ENCODE assay signal across 4 fruit fly cellular contexts in the genomic region with DNA sequence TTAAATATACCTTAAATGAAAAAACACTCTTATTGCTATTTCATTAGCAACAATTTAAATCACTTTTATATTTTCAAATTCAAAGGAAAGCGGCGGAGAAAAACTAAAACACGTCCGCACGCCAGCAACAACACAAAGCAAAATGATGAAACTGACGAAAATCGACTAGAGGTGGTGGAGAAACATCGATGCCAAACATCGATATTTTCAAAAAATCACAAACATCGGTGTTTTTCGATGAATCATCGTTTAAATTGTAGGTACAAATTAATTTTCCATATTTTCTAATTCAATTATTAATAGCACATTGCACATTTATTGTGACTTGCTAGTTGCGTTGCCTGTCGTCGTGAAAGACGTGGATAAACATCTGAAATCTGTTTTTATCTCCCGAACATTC.
A peak's percentile ranks its signal among the peaks of the same experiment; 100 is the strongest.
TF ChIP-seq lines count a peak whose summit lies in the region.

No protein-coding gene starts in this region.

- TF ChIP-seq CTCF in whole organism, embryonic (GFP tag; optimal IDR thresholded peaks at IDR 0.05; lab: Kevin White, UChicago), result no peak

TF ChIP-seq in whole organism, adult, 20 proteins besides CTCF, POLR2A, EP300 and RAD21:
- peak; percentile 28 for TF ChIP-seq bab1 (GFP tag; optimal IDR thresholded peaks at IDR 0.05; lab: Kevin White, UChicago)
- TF ChIP-seq pad (GFP tag; optimal IDR thresholded peaks at IDR 0.05; lab: Kevin White, UChicago), result no peak
- peak; percentile 1 for TF ChIP-seq CG1620 (GFP tag; optimal IDR thresholded peaks at IDR 0.05; lab: Kevin White, UChicago)
- peak; percentile 79 for TF ChIP-seq kay (GFP tag; lab: Kevin White, UChicago; ENCODE audit: borderline replicate concordance)
- peak; percentile 42 for TF ChIP-seq tj (GFP tag; optimal IDR thresholded peaks at IDR 0.05; lab: Kevin White, UChicago)
- TF ChIP-seq Crg-1 (GFP tag; optimal IDR thresholded peaks at IDR 0.05; lab: Kevin White, UChicago), result peak; percentile 3
- no peak for TF ChIP-seq CG14711 (tag; optimal IDR thresholded peaks at IDR 0.05; lab: Kevin White, UChicago)
- TF ChIP-seq Hr96 (GFP tag; optimal IDR thresholded peaks at IDR 0.05; lab: Kevin White, UChicago), result no peak

TF ChIP-seq in whole organism, embryonic, 481 proteins besides CTCF, POLR2A, EP300 and RAD21 (continues in another document):
- TF ChIP-seq Ets97D (GFP tag; optimal IDR thresholded peaks at IDR 0.05; lab: Kevin White, UChicago) (peak; percentile 5), tin (GFP tag; optimal IDR thresholded peaks at IDR 0.05; lab: Kevin White, UChicago) (no peak), fru (optimal IDR thresholded peaks at IDR 0.05; lab: Kevin White, UChicago) (no peak), jumu (GFP tag; optimal IDR thresholded peaks at IDR 0.05; lab: Kevin White, UChicago) (no peak), Oaz (GFP tag; IDR thresholded peaks at IDR 0.05; lab: Robert Waterston, UW) (no peak), CG42726 (GFP tag; IDR thresholded peaks at IDR 0.05; lab: Robert Waterston, UW; ENCODE audit: partially characterized antibody) (no peak), CG14965 (GFP tag; optimal IDR thresholded peaks at IDR 0.05; lab: Kevin White, UChicago; ENCODE audit: borderline replicate concordance) (no peak), ash1 (GFP tag; optimal IDR thresholded peaks at IDR 0.05; lab: Kevin White, UChicago) (no peak), sr (GFP tag; IDR thresholded peaks at IDR 0.05; lab: Robert Waterston, UW) (no peak), BEAF-32 (GFP tag; optimal IDR thresholded peaks at IDR 0.05; lab: Kevin White, UChicago) (peak; percentile 76), CG7839 (tag; optimal IDR thresholded peaks at IDR 0.05; lab: Kevin White, UChicago) (no peak), Sox100B (GFP tag; optimal IDR thresholded peaks at IDR 0.05; lab: Kevin White, UChicago) (no peak), CG10147 (GFP tag; optimal IDR thresholded peaks at IDR 0.05; lab: Kevin White, UChicago) (no peak), ttk (GFP tag; IDR thresholded peaks at IDR 0.05; lab: Robert Waterston, UW) (no peak), CG7987 (GFP tag; optimal IDR thresholded peaks at IDR 0.05; lab: Kevin White, UChicago) (no peak), usp (GFP tag; optimal IDR thresholded peaks at IDR 0.05; lab: Kevin White, UChicago) (no peak), CG13296 (GFP tag; optimal IDR thresholded peaks at IDR 0.05; lab: Kevin White, UChicago) (no peak), CG6765 (GFP tag; optimal IDR thresholded peaks at IDR 0.05; lab: Kevin White, UChicago) (no peak), Lhr (GFP tag; optimal IDR thresholded peaks at IDR 0.05; lab: Kevin White, UChicago) (peak; percentile 95), CG18599 (GFP tag; optimal IDR thresholded peaks at IDR 0.05; lab: Kevin White, UChicago) (no peak), CG2116 (GFP tag; optimal IDR thresholded peaks at IDR 0.05; lab: Kevin White, UChicago) (peak; percentile 15), CG17359 (tag; optimal IDR thresholded peaks at IDR 0.05; lab: Kevin White, UChicago) (no peak), CG12219 (GFP tag; optimal IDR thresholded peaks at IDR 0.05; lab: Kevin White, UChicago) (no peak), insv (GFP tag; optimal IDR thresholded peaks at IDR 0.05; lab: Kevin White, UChicago) (no peak), grau (tag; optimal IDR thresholded peaks at IDR 0.05; lab: Kevin White, UChicago) (no peak), CG10654 (GFP tag; optimal IDR thresholded peaks at IDR 0.05; lab: Kevin White, UChicago) (no peak), sens (GFP tag; lab: Kevin White, UChicago) (peak; percentile 71)

TF ChIP-seq in whole organism, prepupa, 60 proteins besides CTCF, POLR2A, EP300 and RAD21:
- TF ChIP-seq CG1621 (tag; optimal IDR thresholded peaks at IDR 0.05; lab: Kevin White, UChicago), result no peak
- no peak for TF ChIP-seq CG6808 (GFP tag; optimal IDR thresholded peaks at IDR 0.05; lab: Kevin White, UChicago)
- TF ChIP-seq Eip93F (GFP tag; optimal IDR thresholded peaks at IDR 0.05; lab: Kevin White, UChicago), result peak; percentile 14
- TF ChIP-seq CG31627 (GFP tag; optimal IDR thresholded peaks at IDR 0.05; lab: Kevin White, UChicago), result no peak
- TF ChIP-seq Sox102F (GFP tag; optimal IDR thresholded peaks at IDR 0.05; lab: Kevin White, UChicago), result no peak
- TF ChIP-seq cyc (GFP tag; optimal IDR thresholded peaks at IDR 0.05; lab: Kevin White, UChicago), result no peak
- TF ChIP-seq Eip78C (GFP tag; lab: Kevin White, UChicago), result peak; percentile 61

TF ChIP-seq in whole organism, wandering third instar larva, 38 proteins besides CTCF, POLR2A, EP300 and RAD21:
- no peak for TF ChIP-seq foxo (GFP tag; optimal IDR thresholded peaks at IDR 0.05; lab: Kevin White, UChicago)
- TF ChIP-seq Vsx2 (GFP tag; optimal IDR thresholded peaks at IDR 0.05; lab: Kevin White, UChicago; ENCODE audit: partially characterized antibody), result no peak
- no peak for TF ChIP-seq N (GFP tag; optimal IDR thresholded peaks at IDR 0.05; lab: Kevin White, UChicago)
- TF ChIP-seq tai (GFP tag; optimal IDR thresholded peaks at IDR 0.05; lab: Kevin White, UChicago), result peak; percentile 24
- TF ChIP-seq brk (GFP tag; optimal IDR thresholded peaks at IDR 0.05; lab: Kevin White, UChicago), result peak; percentile 12
- peak; percentile 7 for TF ChIP-seq Hnf4 (GFP tag; optimal IDR thresholded peaks at IDR 0.05; lab: Kevin White, UChicago)
- no peak for TF ChIP-seq Jra (GFP tag; optimal IDR thresholded peaks at IDR 0.05; lab: Kevin White, UChicago)
- TF ChIP-seq jim (GFP tag; optimal IDR thresholded peaks at IDR 0.05; lab: Kevin White, UChicago), result no peak
- no peak for TF ChIP-seq HLH106 (tag; optimal IDR thresholded peaks at IDR 0.05; lab: Kevin White, UChicago)
- TF ChIP-seq h (GFP tag; optimal IDR thresholded peaks at IDR 0.05; lab: Kevin White, UChicago), result no peak
- peak; percentile 37 for TF ChIP-seq sage (GFP tag; optimal IDR thresholded peaks at IDR 0.05; lab: Kevin White, UChicago)
- no peak for TF ChIP-seq CrebA (GFP tag; optimal IDR thresholded peaks at IDR 0.05; lab: Kevin White, UChicago; ENCODE audit: borderline replicate concordance)
- TF ChIP-seq woc (GFP tag; optimal IDR thresholded peaks at IDR 0.05; lab: Kevin White, UChicago), result peak; percentile 5
- peak; percentile 17 for TF ChIP-seq Hr83 (GFP tag; optimal IDR thresholded peaks at IDR 0.05; lab: Kevin White, UChicago; ENCODE audit: poor library complexity, severe bottlenecking)
TF ChIP-seq in whole organism, wandering third instar larva: peak in this region for 6.
